Fruit fly (Drosophila melanogaster) whole organism, wandering third instar larva: ENCODE results near the gene tay.
A peak's percentile ranks its signal among the peaks of the same experiment; 100 is the strongest.

Source experiments
- Abd-B ChIP-seq: fragments of >200 bp; optimal IDR thresholded peaks from 2 replicates; lab custom pipeline; 2017; ENCODE audit warnings: missing biosample characterization, missing genetic modification characterization
- CG32264 ChIP-seq: fragments of 200-800 bp; sonication (Bioruptor generic); optimal IDR thresholded peaks from 2 replicates; lab custom pipeline; 2016; ENCODE audit warnings: missing biosample characterization, missing genetic modification characterization
- CG9705 ChIP-seq: fragments of 200-800 bp; sonication (Bioruptor generic); optimal IDR thresholded peaks from 2 replicates; lab custom pipeline; 2018; ENCODE audit warnings: missing biosample characterization, mild to moderate bottlenecking, missing genetic modification characterization
- CrebA ChIP-seq: fragments of 200-800 bp; sonication (Bioruptor generic); optimal IDR thresholded peaks from 2 replicates; lab custom pipeline; 2016; ENCODE audit warnings: missing biosample characterization, mild to moderate bottlenecking, missing genetic modification characterization, borderline replicate concordance
- GATAd ChIP-seq: sonication (Bioruptor generic); optimal IDR thresholded peaks from 2 replicates; lab custom pipeline; 2016; ENCODE audit warnings: missing biosample characterization, missing genetic modification characterization
- Hnf4 ChIP-seq: fragments of 200-800 bp; sonication (Bioruptor generic); optimal IDR thresholded peaks from 2 replicates; lab custom pipeline; 2016; ENCODE audit warnings: missing biosample characterization, mild to moderate bottlenecking, missing genetic modification characterization
- Hr78 ChIP-seq: fragments of >200 bp; optimal IDR thresholded peaks from 2 replicates; lab custom pipeline; 2017; ENCODE audit warnings: missing biosample characterization, missing genetic modification characterization
- Jra ChIP-seq: sonication (Bioruptor generic); optimal IDR thresholded peaks from 2 replicates; lab custom pipeline; 2016; ENCODE audit warnings: missing biosample characterization, missing genetic modification characterization
- Mio ChIP-seq: sonication (Bioruptor generic); optimal IDR thresholded peaks from 2 replicates; lab custom pipeline; 2016; ENCODE audit warnings: missing biosample characterization, missing genetic modification characterization
- N ChIP-seq: fragments of >200 bp; optimal IDR thresholded peaks from 2 replicates; lab custom pipeline; 2018; ENCODE audit warnings: missing biosample characterization, missing external identifiers, missing genetic modification characterization
- dl ChIP-seq, 2 experiments: fragments of 175-275, 200-275 bp in 1 of 2; fragments of 200-275 bp in 1 of 2; sonication (Bioruptor generic); optimal IDR thresholded peaks; lab custom pipeline; 2018; ENCODE audit warnings: mild to moderate bottlenecking in 2 of 2, missing biosample characterization in 2 of 2, missing genetic modification characterization in 2 of 2, moderate library complexity in 2 of 2; ENCODE audit not compliant: partially characterized antibody in 2 of 2, insufficient read depth in 1 of 2
- dmrt93B ChIP-seq: fragments of 200-800 bp; sonication (Bioruptor generic); optimal IDR thresholded peaks from 2 replicates; lab custom pipeline; 2018; ENCODE audit warnings: missing biosample characterization, mild to moderate bottlenecking, missing genetic modification characterization
- fru ChIP-seq: fragments of 200-800 bp; sonication (Bioruptor generic); optimal IDR thresholded peaks from 3 replicates; lab custom pipeline; 2016; ENCODE audit warnings: missing biosample characterization, mild to moderate bottlenecking, missing genetic modification characterization
- h ChIP-seq: fragments of 200-800 bp; sonication (Bioruptor generic); optimal IDR thresholded peaks from 3 replicates; lab custom pipeline; 2016; ENCODE audit warnings: missing biosample characterization, mild to moderate bottlenecking, missing genetic modification characterization
- jim ChIP-seq: fragments of 175-275, 200-325 bp; sonication (Bioruptor generic); optimal IDR thresholded peaks from 2 replicates; lab custom pipeline; 2016; ENCODE audit warnings: missing biosample characterization, mild to moderate bottlenecking, missing genetic modification characterization
- psq ChIP-seq: fragments of 200-800 bp; sonication (Bioruptor generic); optimal IDR thresholded peaks from 3 replicates; lab custom pipeline; 2017; ENCODE audit warnings: missing biosample characterization, mild to moderate bottlenecking, missing genetic modification characterization, moderate library complexity
- tai ChIP-seq: sonication (Bioruptor generic); optimal IDR thresholded peaks from 2 replicates; lab custom pipeline; 2016; ENCODE audit warnings: missing biosample characterization, missing genetic modification characterization
- usp ChIP-seq: fragments of >200 bp; optimal IDR thresholded peaks from 2 replicates; lab custom pipeline; 2017; ENCODE audit warnings: missing biosample characterization, missing genetic modification characterization
- woc ChIP-seq: sonication (Bioruptor generic); optimal IDR thresholded peaks from 2 replicates; lab custom pipeline; 2016; ENCODE audit warnings: missing biosample characterization, mild to moderate bottlenecking, missing genetic modification characterization

tay gene

dm6 chrX:15834594-15835236 is 52.4 kb downstream of the tay start (continued):
- peak; percentile 23 for TF ChIP-seq Hnf4
- TF ChIP-seq, all 38 proteins: peak for 12

- no peak for TF ChIP-seq CG32264 (GFP tag; lab: Kevin White, UChicago)
- TF ChIP-seq dl (GFP tag; optimal IDR thresholded peaks at IDR 0.05; lab: Kevin White, UChicago; ENCODE audit: insufficient read depth in 1 of 2, partially characterized antibody in 2 of 2) = no peak
- no peak for TF ChIP-seq Abd-B (GFP tag; lab: Kevin White, UChicago)
- TF ChIP-seq fru (GFP tag; lab: Kevin White, UChicago) = no peak
- TF ChIP-seq usp (GFP tag; lab: Kevin White, UChicago) = no peak
- no peak for TF ChIP-seq tai (GFP tag; lab: Kevin White, UChicago)
- TF ChIP-seq jim (GFP tag; lab: Kevin White, UChicago) = no peak
- no peak for TF ChIP-seq dmrt93B (GFP tag; lab: Kevin White, UChicago)
- no peak for TF ChIP-seq Hnf4
- no peak for TF ChIP-seq Jra (GFP tag; lab: Kevin White, UChicago)
- TF ChIP-seq CrebA = no peak
- TF ChIP-seq Hr78 (GFP tag; lab: Kevin White, UChicago) = no peak
- TF ChIP-seq CG9705 (GFP tag; lab: Kevin White, UChicago) = no peak
- no peak for TF ChIP-seq GATAd (GFP tag; lab: Kevin White, UChicago)
- TF ChIP-seq psq = no peak
- no peak for TF ChIP-seq h
- TF ChIP-seq N (GFP tag; lab: Kevin White, UChicago) = no peak
- no peak for TF ChIP-seq Mio
- TF ChIP-seq woc = no peak
Measured at dm6 chrX:15833957-15834356, 53.2 kb downstream of the tay start.
